Worm (Caenorhabditis elegans) whole organism, young adult: ENCODE results near the gene mtm-5.

Experiments used
- Y53G8AR.9 ChIP-seq: fragments of 200-800 bp; sonication (Bioruptor generic); conservative IDR thresholded peaks from 2 replicates; pipeline ENCODE4 v1.3.6; 2022; ENCODE audit warnings: missing genetic modification reagents, missing genetic modification characterization, missing compliant biosample characterization
- let-526 ChIP-seq: fragments of 200-800 bp; sonication (Bioruptor generic); IDR thresholded peaks from 2 replicates; pipeline ENCODE4 v1.3.6; 2022; ENCODE audit warnings: missing genetic modification reagents, missing genetic modification characterization, missing compliant biosample characterization
- mcd-1 ChIP-seq: fragments of 200-800 bp; sonication (Bioruptor generic); IDR thresholded peaks from 2 replicates; pipeline ENCODE4 v1.3.6; 2022; ENCODE audit warnings: missing genetic modification reagents, missing genetic modification characterization, missing compliant biosample characterization

DNA sequence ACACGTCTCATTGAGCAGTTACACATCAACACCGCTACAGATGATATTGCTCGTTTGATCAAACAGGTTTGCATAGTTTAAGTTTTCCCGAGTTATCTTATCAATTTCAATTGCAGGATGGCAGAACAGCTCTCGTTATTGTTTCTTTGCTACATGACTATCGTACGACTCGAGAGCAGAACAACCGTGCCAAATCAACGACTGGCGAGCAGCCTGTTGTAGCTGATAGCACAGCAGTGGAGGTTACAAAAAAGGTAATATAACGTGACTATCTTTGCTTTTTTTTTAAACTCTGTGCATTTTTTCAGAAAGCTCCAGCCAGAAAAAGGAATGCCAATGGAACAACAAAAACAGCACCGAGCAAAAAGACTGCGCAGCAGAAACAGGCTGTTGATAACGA is 40.8 kb downstream of the mtm-5 start:
- TF ChIP-seq mcd-1 (GFP tag; lab: Robert Waterston, UW) (no peak), Y53G8AR.9 (no peak), let-526 (no peak)
